Fruit fly (Drosophila melanogaster) whole organism, wandering third instar larva: ENCODE measurements around the gene CG32483.

Experiments
- HLH106 ChIP-seq: fragments of 200-800 bp; optimal IDR thresholded peaks from 3 replicates; lab custom pipeline; 2019; ENCODE audit warnings: missing biosample characterization, mild to moderate bottlenecking, missing genetic modification characterization, moderate library complexity
- Vsx2 ChIP-seq: fragments of 200-300, 225-300 bp; sonication (Bioruptor generic); optimal IDR thresholded peaks from 2 replicates; lab custom pipeline; 2018; ENCODE audit warnings: missing biosample characterization, missing genetic modification characterization; ENCODE audit not compliant: partially characterized antibody
- foxo ChIP-seq, 2 experiments: fragments of 200-800 bp; sonication (Bioruptor generic); optimal IDR thresholded peaks; 2 replicates in 1 of 2; 3 replicates in 1 of 2; lab custom pipeline; 2016 to 2017; ENCODE audit warnings: missing biosample characterization in 2 of 2, missing genetic modification characterization in 2 of 2
- lola ChIP-seq: fragments of >200 bp; optimal IDR thresholded peaks from 2 replicates; lab custom pipeline; 2017; ENCODE audit warnings: missing biosample characterization, missing genetic modification characterization
- psq ChIP-seq: fragments of 200-800 bp; sonication (Bioruptor generic); optimal IDR thresholded peaks from 3 replicates; lab custom pipeline; 2017; ENCODE audit warnings: missing biosample characterization, mild to moderate bottlenecking, missing genetic modification characterization, moderate library complexity

dm6 chr3L:692699-693098 is 2.8 kb upstream of the CG32483 start, which contains the start of gene Vti1a:
- TF ChIP-seq psq (GFP tag; lab: Kevin White, UChicago): no peak
- no peak for TF ChIP-seq lola
- TF ChIP-seq Vsx2 (GFP tag; lab: Kevin White, UChicago): no peak
- no peak for TF ChIP-seq foxo (GFP tag; optimal IDR thresholded peaks at IDR 0.05; lab: Kevin White, UChicago)
- no peak for TF ChIP-seq HLH106
